Worm (Caenorhabditis elegans) whole organism, mixed stage, embryonic: ENCODE data around the gene T22B2.2.

Experiments used
- M03D4.4 ChIP-seq: sonication (generic microtip); optimal IDR thresholded peaks from 2 replicates; lab custom pipeline; 2017; ENCODE audit warnings: mild to moderate bottlenecking, missing genetic modification characterization, missing compliant biosample characterization
- blmp-1 ChIP-seq: fragments of 150-350 bp; optimal IDR thresholded peaks from 2 replicates; lab custom pipeline; 2014; ENCODE audit warnings: missing biosample characterization, missing genetic modification characterization
- ceh-39 ChIP-seq: fragments of 150-350 bp; optimal IDR thresholded peaks from 2 replicates; lab custom pipeline; 2014; ENCODE audit warnings: missing biosample characterization, missing genetic modification characterization
- ceh-43 ChIP-seq: fragments of 200-800 bp; sonication (Bioruptor generic); optimal IDR thresholded peaks from 2 replicates; lab custom pipeline; 2018; ENCODE audit warnings: mild to moderate bottlenecking, missing genetic modification characterization, moderate library complexity, missing compliant biosample characterization
- ces-1 ChIP-seq: fragments of 150-350 bp; optimal IDR thresholded peaks from 2 replicates; lab custom pipeline; 2014; ENCODE audit warnings: missing biosample characterization, missing genetic modification reagents, missing genetic modification characterization
- cnd-1 ChIP-seq: fragments of 200-800 bp; sonication (Bioruptor generic); optimal IDR thresholded peaks from 2 replicates; lab custom pipeline; 2018; ENCODE audit warnings: mild to moderate bottlenecking, missing genetic modification characterization, missing compliant biosample characterization
- drap-1 ChIP-seq: fragments of 200-800 bp; sonication (Bioruptor generic); optimal IDR thresholded peaks from 3 replicates; lab custom pipeline; 2018; ENCODE audit warnings: mild to moderate bottlenecking, missing genetic modification characterization, missing compliant biosample characterization
- elt-1 ChIP-seq: sonication (generic microtip); optimal IDR thresholded peaks from 2 replicates; lab custom pipeline; 2017; ENCODE audit warnings: missing genetic modification characterization, mild to moderate bottlenecking, missing compliant biosample characterization, antibody characterized with exemption, moderate library complexity, borderline replicate concordance; ENCODE audit not compliant: insufficient read depth
- elt-3 ChIP-seq: fragments of 150-350 bp; optimal IDR thresholded peaks from 2 replicates; lab custom pipeline; 2014; ENCODE audit warnings: missing biosample characterization, missing genetic modification characterization
- flh-1 ChIP-seq: fragments of 200-800 bp; sonication (Bioruptor generic); optimal IDR thresholded peaks from 2 replicates; lab custom pipeline; 2018; ENCODE audit warnings: mild to moderate bottlenecking, missing genetic modification characterization, moderate library complexity, missing compliant biosample characterization
- ham-2 ChIP-seq: fragments of 200-800 bp; sonication (Bioruptor generic); optimal IDR thresholded peaks from 2 replicates; lab custom pipeline; 2018; ENCODE audit warnings: mild to moderate bottlenecking, missing genetic modification characterization, missing compliant biosample characterization
- hlh-1 ChIP-seq: fragments of 150-350 bp; optimal IDR thresholded peaks from 2 replicates; lab custom pipeline; 2014; ENCODE audit warnings: missing biosample characterization, missing genetic modification reagents, missing genetic modification characterization
- lin-13 ChIP-seq: fragments of 150-350 bp; optimal IDR thresholded peaks from 2 replicates; lab custom pipeline; 2014; ENCODE audit warnings: missing biosample characterization, missing genetic modification characterization
- lin-32 ChIP-seq: fragments of 200-800 bp; sonication (Bioruptor generic); optimal IDR thresholded peaks from 2 replicates; lab custom pipeline; 2018; ENCODE audit warnings: mild to moderate bottlenecking, missing genetic modification characterization, missing compliant biosample characterization
- lsy-2 ChIP-seq: fragments of 150-350 bp; optimal IDR thresholded peaks from 2 replicates; lab custom pipeline; 2014; ENCODE audit warnings: missing biosample characterization, missing genetic modification characterization
- mab-5 ChIP-seq: fragments of 150-350 bp; optimal IDR thresholded peaks from 2 replicates; lab custom pipeline; 2014; ENCODE audit warnings: missing biosample characterization, missing genetic modification characterization
- mls-2 ChIP-seq: sonication (generic microtip); optimal IDR thresholded peaks from 2 replicates; lab custom pipeline; 2016; ENCODE audit warnings: mild to moderate bottlenecking, missing genetic modification characterization, moderate library complexity, missing compliant biosample characterization
- nhr-2 ChIP-seq: fragments of 150-350 bp; optimal IDR thresholded peaks from 2 replicates; lab custom pipeline; 2014; ENCODE audit warnings: missing biosample characterization, missing genetic modification characterization
- nhr-237 ChIP-seq: fragments of 150-350 bp; optimal IDR thresholded peaks from 2 replicates; lab custom pipeline; 2014; ENCODE audit warnings: missing biosample characterization, missing genetic modification characterization
- nhr-28 ChIP-seq: fragments of 150-350 bp; optimal IDR thresholded peaks from 2 replicates; lab custom pipeline; 2014; ENCODE audit warnings: missing biosample characterization, missing genetic modification characterization
- nhr-76 ChIP-seq: sonication (generic microtip); optimal IDR thresholded peaks from 2 replicates; lab custom pipeline; 2017; ENCODE audit warnings: missing biosample characterization, missing genetic modification characterization
- pha-4 ChIP-seq: fragments of 150-350 bp; optimal IDR thresholded peaks from 2 replicates; lab custom pipeline; 2018; ENCODE audit warnings: missing biosample characterization, missing genetic modification reagents, missing genetic modification characterization
- sem-2 ChIP-seq: fragments of 200-800 bp; sonication (Bioruptor generic); optimal IDR thresholded peaks from 2 replicates; lab custom pipeline; 2018; ENCODE audit warnings: mild to moderate bottlenecking, missing genetic modification characterization, missing compliant biosample characterization
- snpc-4 ChIP-seq: fragments of 150-350 bp; optimal IDR thresholded peaks from 2 replicates; lab custom pipeline; 2014; ENCODE audit warnings: missing biosample characterization, missing genetic modification characterization
- sptf-1 ChIP-seq: sonication (generic microtip); optimal IDR thresholded peaks from 2 replicates; lab custom pipeline; 2017; ENCODE audit warnings: mild to moderate bottlenecking, missing genetic modification characterization, moderate library complexity, missing compliant biosample characterization
- tbx-8 ChIP-seq: fragments of 200-800 bp; sonication (Bioruptor generic); optimal IDR thresholded peaks from 2 replicates; lab custom pipeline; 2018; ENCODE audit warnings: mild to moderate bottlenecking, missing genetic modification characterization, moderate library complexity, missing compliant biosample characterization
- unc-120 ChIP-seq: sonication (generic microtip); optimal IDR thresholded peaks from 2 replicates; lab custom pipeline; 2017; ENCODE audit warnings: missing genetic modification characterization, missing compliant biosample characterization; ENCODE audit not compliant: poor library complexity, severe bottlenecking
- unc-39 ChIP-seq: fragments of 150-350 bp; optimal IDR thresholded peaks from 2 replicates; lab custom pipeline; 2014; ENCODE audit warnings: missing biosample characterization, missing genetic modification characterization
- unc-62 ChIP-seq: fragments of 150-350 bp; optimal IDR thresholded peaks from 2 replicates; lab custom pipeline; 2014; ENCODE audit warnings: missing biosample characterization, missing genetic modification reagents, missing genetic modification characterization
- zip-8 ChIP-seq: fragments of 150-350 bp; optimal IDR thresholded peaks from 2 replicates; lab custom pipeline; 2014; ENCODE audit warnings: missing biosample characterization, missing genetic modification characterization
- ztf-11 ChIP-seq: fragments of 150-350 bp; optimal IDR thresholded peaks from 2 replicates; lab custom pipeline; 2014; ENCODE audit warnings: missing biosample characterization, missing genetic modification characterization

Gene T22B2.2

ce11 chrX:3952737-3953136 lies 32.5 kb downstream of the T22B2.2 start:
- TF ChIP-seq hlh-1 (tag; lab: Kevin White, UChicago) (no peak), unc-120 (tag; lab: Kevin White, UChicago) (no peak), cnd-1 (no peak), elt-3 (tag; lab: Kevin White, UChicago) (no peak), nhr-76 (tag; lab: Kevin White, UChicago) (no peak), lin-32 (GFP tag; lab: Kevin White, UChicago) (no peak), pha-4 (tag; lab: Kevin White, UChicago) (no peak)

ce11 chrX:3957475-3958204 lies 37.4 kb downstream of the T22B2.2 start:
- TF ChIP-seq zip-8 (peak; percentile 97), ces-1 (GFP tag; lab: Kevin White, UChicago) (peak; percentile 96), ham-2 (GFP tag; lab: Kevin White, UChicago) (no peak)
- TF ChIP-seq, all 35 proteins: peak for 2

- TF ChIP-seq ceh-39 (tag; lab: Kevin White, UChicago) (no peak), zip-8 (no peak), flh-1 (GFP tag; lab: Kevin White, UChicago) (no peak), unc-62 (no peak), hlh-1 (tag; lab: Kevin White, UChicago) (no peak), ces-1 (GFP tag; lab: Kevin White, UChicago) (no peak), sem-2 (no peak), drap-1 (GFP tag; lab: Kevin White, UChicago) (no peak), blmp-1 (tag; lab: Kevin White, UChicago) (no peak), unc-39 (tag; lab: Kevin White, UChicago) (no peak), nhr-237 (no peak), nhr-2 (tag; lab: Kevin White, UChicago) (no peak), unc-120 (tag; lab: Kevin White, UChicago) (no peak), mls-2 (tag; lab: Kevin White, UChicago) (no peak), sptf-1 (no peak), ceh-43 (GFP tag; lab: Kevin White, UChicago) (no peak)
Measured at ce11 chrX:3958252-3958651, 38.1 kb downstream of the T22B2.2 start, which contains the start of gene lin-18. Gene lin-18 (plus strand): TSS chrX:3958552.

ce11 chrX:3959221-3959620 lies 39.0 kb downstream of the T22B2.2 start:
- TF ChIP-seq sptf-1 (no peak), ztf-11 (tag; lab: Kevin White, UChicago) (no peak), ceh-43 (GFP tag; lab: Kevin White, UChicago) (no peak), nhr-28 (tag; lab: Kevin White, UChicago) (no peak), hlh-1 (tag; lab: Kevin White, UChicago) (peak; percentile 88), unc-120 (tag; lab: Kevin White, UChicago) (peak; percentile 42), sem-2 (no peak), drap-1 (GFP tag; lab: Kevin White, UChicago) (no peak), lin-32 (GFP tag; lab: Kevin White, UChicago) (no peak), lsy-2 (tag; lab: Kevin White, UChicago) (no peak), M03D4.4 (tag; lab: Kevin White, UChicago) (no peak), unc-62 (peak; percentile 82), pha-4 (tag; lab: Kevin White, UChicago) (no peak), tbx-8 (GFP tag; lab: Kevin White, UChicago) (no peak), snpc-4 (tag; lab: Kevin White, UChicago) (no peak), mls-2 (tag; lab: Kevin White, UChicago) (no peak), cnd-1 (no peak), zip-8 (no peak), elt-1 (no peak), ham-2 (GFP tag; lab: Kevin White, UChicago) (no peak)

- TF ChIP-seq zip-8 (no peak), lin-32 (GFP tag; lab: Kevin White, UChicago) (no peak), unc-62 (peak; percentile 74), ces-1 (GFP tag; lab: Kevin White, UChicago) (peak; percentile 1), lin-13 (tag; lab: Kevin White, UChicago) (no peak), tbx-8 (GFP tag; lab: Kevin White, UChicago) (no peak), mab-5 (tag; lab: Kevin White, UChicago) (no peak), sem-2 (no peak)
Measured at ce11 chrX:3960345-3960744, 40.1 kb downstream of the T22B2.2 start.
